2 worm cellular contexts compared by ENCODE assay signal in the genomic region with DNA sequence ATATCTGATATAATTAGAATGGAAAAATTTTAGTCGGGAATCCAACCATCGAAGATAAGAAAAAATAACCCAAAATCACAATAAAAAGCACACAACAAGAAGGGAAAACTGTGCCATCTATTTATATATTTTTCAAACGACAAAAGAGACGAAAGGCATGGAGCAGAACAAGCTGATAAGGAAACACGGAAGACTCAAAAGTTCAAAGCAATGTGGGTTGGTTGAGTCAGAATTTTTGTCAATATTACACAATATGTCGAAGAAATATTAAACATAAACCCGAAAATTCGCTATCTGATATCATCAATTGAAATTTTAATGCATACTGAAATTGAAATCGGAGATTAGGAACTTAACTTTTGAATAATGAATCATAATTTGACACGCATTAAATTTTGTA.
TF ChIP-seq lines count a peak whose summit lies in the region.

A gene (minus strand): TSS at position 227 of the 400 bp plus-strand sequence.

TF ChIP-seq in whole organism, L2 larva, 48 proteins besides CTCF, POLR2A, EP300 and RAD21 (continued from another document):
- TF ChIP-seq nhr-25 (tag; optimal IDR thresholded peaks at IDR 0.05; lab: Kevin White, UChicago) (no peak), lin-13 (GFP tag; optimal IDR thresholded peaks at IDR 0.05; lab: Kevin White, UChicago) (no peak), nhr-12 (tag; optimal IDR thresholded peaks at IDR 0.05; lab: Kevin White, UChicago) (no peak), snpc-4 (tag; optimal IDR thresholded peaks at IDR 0.05; lab: Kevin White, UChicago) (no peak), dmd-4 (tag; optimal IDR thresholded peaks at IDR 0.05; lab: Kevin White, UChicago) (no peak)

TF ChIP-seq in whole organism, L4 larva, 104 proteins besides CTCF, POLR2A, EP300 and RAD21 (continued from another document):
- no peak for TF ChIP-seq F49E8.2 (tag; optimal IDR thresholded peaks at IDR 0.05; lab: Kevin White, UChicago; ENCODE audit: borderline replicate concordance)
- peak; percentile 24 for TF ChIP-seq nhr-102 (tag; optimal IDR thresholded peaks at IDR 0.05; lab: Kevin White, UChicago)
- no peak for TF ChIP-seq aly-2 (tag; optimal IDR thresholded peaks at IDR 0.05; lab: Kevin White, UChicago)
- no peak for TF ChIP-seq T26A8.4 (GFP tag; IDR thresholded peaks at IDR 0.05; lab: Robert Waterston, UW)
- no peak for TF ChIP-seq unc-62 (GFP tag; optimal IDR thresholded peaks at IDR 0.05 in 1 of 2; lab: Kevin White, UChicago)
- no peak for TF ChIP-seq unc-62 (tag; optimal IDR thresholded peaks at IDR 0.05; lab: Kevin White, UChicago)
- TF ChIP-seq lin-15B (tag; optimal IDR thresholded peaks at IDR 0.05; lab: Kevin White, UChicago): no peak
- TF ChIP-seq ztf-11 (tag; optimal IDR thresholded peaks at IDR 0.05; lab: Kevin White, UChicago): no peak
- TF ChIP-seq ceh-62 (tag; optimal IDR thresholded peaks at IDR 0.05; lab: Kevin White, UChicago): no peak
- no peak for TF ChIP-seq ZK337.2 (GFP tag; IDR thresholded peaks at IDR 0.05; lab: Robert Waterston, UW)
- no peak for TF ChIP-seq Y105C5A.15 (GFP tag; IDR thresholded peaks at IDR 0.05; lab: Robert Waterston, UW)
- peak; percentile 16 for TF ChIP-seq zip-2 (tag; optimal IDR thresholded peaks at IDR 0.05; lab: Kevin White, UChicago)
- TF ChIP-seq ces-1 (GFP tag; optimal IDR thresholded peaks at IDR 0.05; lab: Kevin White, UChicago): no peak
- TF ChIP-seq zag-1 (tag; optimal IDR thresholded peaks at IDR 0.05; lab: Kevin White, UChicago): no peak
- TF ChIP-seq ceh-32 (tag; optimal IDR thresholded peaks at IDR 0.05; lab: Kevin White, UChicago; ENCODE audit: poor library complexity): no peak
- TF ChIP-seq R02D3.7 (tag; optimal IDR thresholded peaks at IDR 0.05; lab: Kevin White, UChicago): no peak
- peak; percentile 78 for TF ChIP-seq php-3 (GFP tag; IDR thresholded peaks at IDR 0.05; lab: Robert Waterston, UW)
- TF ChIP-seq rbr-2 (tag; optimal IDR thresholded peaks at IDR 0.05; lab: Kevin White, UChicago): no peak
- no peak for TF ChIP-seq egl-27 (tag; optimal IDR thresholded peaks at IDR 0.05; lab: Kevin White, UChicago)
- TF ChIP-seq nhr-25 (tag; optimal IDR thresholded peaks at IDR 0.05; lab: Kevin White, UChicago; ENCODE audit: borderline replicate concordance, insufficient read depth): no peak
- TF ChIP-seq lir-3 (tag; optimal IDR thresholded peaks at IDR 0.05; lab: Kevin White, UChicago): no peak
- TF ChIP-seq dmd-6 (GFP tag; IDR thresholded peaks at IDR 0.05; lab: Robert Waterston, UW): peak; percentile 81
- no peak for TF ChIP-seq jun-1 (tag; optimal IDR thresholded peaks at IDR 0.05; lab: Kevin White, UChicago)
- no peak for TF ChIP-seq ceh-82 (tag; optimal IDR thresholded peaks at IDR 0.05; lab: Kevin White, UChicago)
- no peak for TF ChIP-seq Y5F2A.4 (GFP tag; optimal IDR thresholded peaks at IDR 0.05; lab: Kevin White, UChicago)
- no peak for TF ChIP-seq set-16 (GFP tag; IDR thresholded peaks at IDR 0.05; lab: Robert Waterston, UW)
- TF ChIP-seq mep-1 (tag; optimal IDR thresholded peaks at IDR 0.05; lab: Kevin White, UChicago): peak; percentile 23
- no peak for TF ChIP-seq ceh-44 (GFP tag; IDR thresholded peaks at IDR 0.05; lab: Robert Waterston, UW)
- no peak for TF ChIP-seq lin-13 (GFP tag; optimal IDR thresholded peaks at IDR 0.05; lab: Kevin White, UChicago)
- TF ChIP-seq daf-12 (tag; optimal IDR thresholded peaks at IDR 0.05; lab: Kevin White, UChicago): no peak
- TF ChIP-seq ctbp-1 (GFP tag; IDR thresholded peaks at IDR 0.05; lab: Robert Waterston, UW): no peak
- TF ChIP-seq ZK546.5 (tag; optimal IDR thresholded peaks at IDR 0.05; lab: Kevin White, UChicago): no peak
- peak; percentile 33 for TF ChIP-seq nhr-48 (tag; optimal IDR thresholded peaks at IDR 0.05; lab: Kevin White, UChicago)
- TF ChIP-seq mdl-1 (tag; optimal IDR thresholded peaks at IDR 0.05; lab: Kevin White, UChicago): no peak
- no peak for TF ChIP-seq zip-11 (GFP tag; IDR thresholded peaks at IDR 0.05; lab: Robert Waterston, UW)
- TF ChIP-seq nhr-237 (tag; optimal IDR thresholded peaks at IDR 0.05; lab: Kevin White, UChicago): no peak
- TF ChIP-seq D1046.2 (GFP tag; IDR thresholded peaks at IDR 0.05; lab: Robert Waterston, UW): no peak
- TF ChIP-seq F10B5.3 (tag; optimal IDR thresholded peaks at IDR 0.05; lab: Kevin White, UChicago): no peak
- no peak for TF ChIP-seq spr-1 (tag; optimal IDR thresholded peaks at IDR 0.05; lab: Kevin White, UChicago)
- peak; percentile 85 for TF ChIP-seq aha-1 (tag; lab: Kevin White, UChicago)
- TF ChIP-seq madf-9 (GFP tag; conservative IDR thresholded peaks at IDR 0.05; lab: Robert Waterston, UW): no peak
- TF ChIP-seq lin-29 (GFP tag; IDR thresholded peaks at IDR 0.05; lab: Robert Waterston, UW): no peak
- no peak for TF ChIP-seq pha-4 (GFP tag; IDR thresholded peaks at IDR 0.05; lab: Robert Waterston, UW)
- TF ChIP-seq pha-4 (tag; optimal IDR thresholded peaks at IDR 0.05; lab: Kevin White, UChicago): no peak
- no peak for TF ChIP-seq madf-5 (GFP tag; IDR thresholded peaks at IDR 0.05; lab: Robert Waterston, UW)
- peak; percentile 59 for TF ChIP-seq hlh-11 (tag; optimal IDR thresholded peaks at IDR 0.05; lab: Kevin White, UChicago)
- no peak for TF ChIP-seq snpc-4 (tag; optimal IDR thresholded peaks at IDR 0.05; lab: Kevin White, UChicago)
- TF ChIP-seq hif-1 (tag; optimal IDR thresholded peaks at IDR 0.05; lab: Kevin White, UChicago): no peak
- TF ChIP-seq arid-1 (GFP tag; conservative IDR thresholded peaks at IDR 0.05; lab: Robert Waterston, UW): no peak
- TF ChIP-seq dpl-1 (GFP tag; optimal IDR thresholded peaks at IDR 0.05; lab: Kevin White, UChicago): no peak
- TF ChIP-seq Y75B8A.6 (GFP tag; IDR thresholded peaks at IDR 0.05; lab: Robert Waterston, UW): no peak
- no peak for TF ChIP-seq F37D6.2 (tag; optimal IDR thresholded peaks at IDR 0.05; lab: Kevin White, UChicago)
- TF ChIP-seq lim-7 (GFP tag; IDR thresholded peaks at IDR 0.05; lab: Robert Waterston, UW): no peak
- TF ChIP-seq mdt-29 (GFP tag; IDR thresholded peaks at IDR 0.05; lab: Robert Waterston, UW): no peak
- TF ChIP-seq nhr-111 (GFP tag; optimal IDR thresholded peaks at IDR 0.05; lab: Kevin White, UChicago): no peak
- no peak for TF ChIP-seq nhr-11 (tag; optimal IDR thresholded peaks at IDR 0.05; lab: Kevin White, UChicago)
- no peak for TF ChIP-seq fkh-10 (GFP tag; optimal IDR thresholded peaks at IDR 0.05; lab: Kevin White, UChicago)
- no peak for TF ChIP-seq cey-2 (tag; optimal IDR thresholded peaks at IDR 0.05; lab: Kevin White, UChicago; ENCODE audit: borderline replicate concordance, insufficient read depth)
- TF ChIP-seq nhr-42 (GFP tag; IDR thresholded peaks at IDR 0.05; lab: Robert Waterston, UW): no peak
- TF ChIP-seq ceh-20 (GFP tag; IDR thresholded peaks at IDR 0.05; lab: Robert Waterston, UW): no peak
- TF ChIP-seq lin-39 (tag; optimal IDR thresholded peaks at IDR 0.05; lab: Kevin White, UChicago): no peak
- TF ChIP-seq attf-4 (tag; optimal IDR thresholded peaks at IDR 0.05; lab: Kevin White, UChicago): no peak
- TF ChIP-seq hmg-1.1 (GFP tag; IDR thresholded peaks at IDR 0.05; lab: Robert Waterston, UW): no peak
- TF ChIP-seq sdz-12 (GFP tag; optimal IDR thresholded peaks at IDR 0.05; lab: Kevin White, UChicago): no peak
- no peak for TF ChIP-seq F44E2.7 (GFP tag; IDR thresholded peaks at IDR 0.05; lab: Robert Waterston, UW)
- TF ChIP-seq lin-1 (GFP tag; IDR thresholded peaks at IDR 0.05; lab: Robert Waterston, UW): no peak
- no peak for TF ChIP-seq gei-8 (GFP tag; optimal IDR thresholded peaks at IDR 0.05; lab: Kevin White, UChicago)
- TF ChIP-seq unc-39 (tag; optimal IDR thresholded peaks at IDR 0.05; lab: Kevin White, UChicago): no peak
- peak; percentile 35 for TF ChIP-seq nhr-77 (tag; optimal IDR thresholded peaks at IDR 0.05; lab: Kevin White, UChicago)
- TF ChIP-seq hlh-30 (tag; optimal IDR thresholded peaks at IDR 0.05; lab: Kevin White, UChicago; ENCODE audit: insufficient read depth): no peak
- TF ChIP-seq ztf-7 (tag; optimal IDR thresholded peaks at IDR 0.05; lab: Kevin White, UChicago): no peak
- no peak for TF ChIP-seq fos-1 (tag; optimal IDR thresholded peaks at IDR 0.05; lab: Kevin White, UChicago)
- TF ChIP-seq lin-38 (GFP tag; IDR thresholded peaks at IDR 0.05; lab: Robert Waterston, UW): no peak
- peak; percentile 87 for TF ChIP-seq dve-1 (tag; optimal IDR thresholded peaks at IDR 0.05; lab: Kevin White, UChicago; ENCODE audit: insufficient read depth)
- no peak for TF ChIP-seq daf-8 (GFP tag; IDR thresholded peaks at IDR 0.05; lab: Robert Waterston, UW)
- peak; percentile 98 for TF ChIP-seq pqm-1 (tag; optimal IDR thresholded peaks at IDR 0.05; lab: Kevin White, UChicago)
- TF ChIP-seq nhr-41 (GFP tag; IDR thresholded peaks at IDR 0.05; lab: Robert Waterston, UW): no peak
- TF ChIP-seq ama-1 (optimal IDR thresholded peaks at IDR 0.05; lab: Kevin White, UChicago): no peak
- TF ChIP-seq dmd-9 (GFP tag; IDR thresholded peaks at IDR 0.05; lab: Robert Waterston, UW): no peak
- TF ChIP-seq tra-1 (GFP tag; IDR thresholded peaks at IDR 0.05; lab: Robert Waterston, UW): no peak
- no peak for TF ChIP-seq egl-43 (GFP tag; IDR thresholded peaks at IDR 0.05; lab: Robert Waterston, UW)
- no peak for TF ChIP-seq spr-3 (GFP tag; optimal IDR thresholded peaks at IDR 0.05; lab: Kevin White, UChicago)
- no peak for TF ChIP-seq unc-130 (GFP tag; optimal IDR thresholded peaks at IDR 0.05; lab: Kevin White, UChicago)
- no peak for TF ChIP-seq skn-1 (tag; optimal IDR thresholded peaks at IDR 0.05; lab: Kevin White, UChicago)
- TF ChIP-seq mes-2 (tag; optimal IDR thresholded peaks at IDR 0.05; lab: Kevin White, UChicago; ENCODE audit: poor library complexity, severe bottlenecking): no peak
- no peak for TF ChIP-seq nhr-76 (tag; optimal IDR thresholded peaks at IDR 0.05; lab: Kevin White, UChicago)
- no peak for TF ChIP-seq Y48G9A.11 (GFP tag; IDR thresholded peaks at IDR 0.05; lab: Robert Waterston, UW)
